Worm (Caenorhabditis elegans): ENCODE measurements around the gene sre-8.

DNA sequence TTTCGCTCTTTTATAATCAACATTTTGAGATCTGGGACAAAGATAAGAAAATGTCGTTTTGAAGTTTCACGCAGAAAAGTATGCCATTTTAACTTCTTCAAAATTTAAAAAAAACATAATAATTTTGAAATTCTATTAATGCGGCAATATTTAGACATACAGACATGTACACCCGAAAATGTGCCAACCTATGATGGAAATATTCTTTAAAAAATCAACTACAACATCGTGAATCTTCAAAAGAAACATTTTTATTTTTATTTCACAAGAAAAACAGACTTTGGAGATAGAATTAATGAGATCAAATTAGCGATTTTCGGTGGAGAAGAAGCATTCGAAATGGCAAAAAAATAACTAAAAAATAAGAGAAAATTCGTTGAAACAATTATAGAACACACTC lies 41.8 kb upstream of the sre-8 start, which contains the start of gene T16A9.5:
- TF ChIP-seq lsy-2 (tag; optimal IDR thresholded peaks at IDR 0.05) = no peak
- no peak for TF ChIP-seq nhr-25 (tag; optimal IDR thresholded peaks at IDR 0.05)
- TF ChIP-seq R02D3.7 (tag; optimal IDR thresholded peaks at IDR 0.05) = no peak
- no peak for TF ChIP-seq sma-3 (GFP tag; optimal IDR thresholded peaks at IDR 0.05)
- TF ChIP-seq aly-2 (tag; optimal IDR thresholded peaks at IDR 0.05) = no peak
